Worm (Caenorhabditis elegans) whole organism, mixed stage, embryonic: ENCODE data around the gene rfp-1.
"Not testable (repeated sequence)": the region's sequence is repeated elsewhere in the genome, so short reads cannot be mapped to it uniquely, and the experiment has no call there.

ENCODE experiments used
- M03D4.4 ChIP-seq: sonication (generic microtip); optimal IDR thresholded peaks from 2 replicates; lab custom pipeline; 2017; ENCODE audit warnings: mild to moderate bottlenecking, missing genetic modification characterization, missing compliant biosample characterization
- bed-3 ChIP-seq: fragments of 200-800 bp; sonication (Bioruptor generic); optimal IDR thresholded peaks from 3 replicates; lab custom pipeline; 2018; ENCODE audit warnings: mild to moderate bottlenecking, missing genetic modification characterization, moderate library complexity, missing compliant biosample characterization
- ceh-43 ChIP-seq: fragments of 200-800 bp; sonication (Bioruptor generic); optimal IDR thresholded peaks from 2 replicates; lab custom pipeline; 2018; ENCODE audit warnings: mild to moderate bottlenecking, missing genetic modification characterization, moderate library complexity, missing compliant biosample characterization
- ceh-83 ChIP-seq: fragments of 200-800 bp; sonication (Bioruptor generic); optimal IDR thresholded peaks from 2 replicates; lab custom pipeline; 2018; ENCODE audit warnings: mild to moderate bottlenecking, missing genetic modification characterization, missing compliant biosample characterization
- ces-1 ChIP-seq: fragments of 150-350 bp; optimal IDR thresholded peaks from 2 replicates; lab custom pipeline; 2014; ENCODE audit warnings: missing biosample characterization, missing genetic modification reagents, missing genetic modification characterization
- cnd-1 ChIP-seq: fragments of 200-800 bp; sonication (Bioruptor generic); optimal IDR thresholded peaks from 2 replicates; lab custom pipeline; 2018; ENCODE audit warnings: mild to moderate bottlenecking, missing genetic modification characterization, missing compliant biosample characterization
- drap-1 ChIP-seq: fragments of 200-800 bp; sonication (Bioruptor generic); optimal IDR thresholded peaks from 3 replicates; lab custom pipeline; 2018; ENCODE audit warnings: mild to moderate bottlenecking, missing genetic modification characterization, missing compliant biosample characterization
- flh-1 ChIP-seq: fragments of 200-800 bp; sonication (Bioruptor generic); optimal IDR thresholded peaks from 2 replicates; lab custom pipeline; 2018; ENCODE audit warnings: mild to moderate bottlenecking, missing genetic modification characterization, moderate library complexity, missing compliant biosample characterization
- lin-13 ChIP-seq: fragments of 150-350 bp; optimal IDR thresholded peaks from 2 replicates; lab custom pipeline; 2014; ENCODE audit warnings: missing biosample characterization, missing genetic modification characterization
- lsy-2 ChIP-seq: fragments of 150-350 bp; optimal IDR thresholded peaks from 2 replicates; lab custom pipeline; 2014; ENCODE audit warnings: missing biosample characterization, missing genetic modification characterization
- mab-5 ChIP-seq: fragments of 150-350 bp; optimal IDR thresholded peaks from 2 replicates; lab custom pipeline; 2014; ENCODE audit warnings: missing biosample characterization, missing genetic modification characterization
- mep-1 ChIP-seq: fragments of 150-350 bp; optimal IDR thresholded peaks from 2 replicates; lab custom pipeline; 2017; ENCODE audit warnings: missing biosample characterization, missing genetic modification reagents, missing genetic modification characterization, inconsistent platforms
- mls-2 ChIP-seq: sonication (generic microtip); optimal IDR thresholded peaks from 2 replicates; lab custom pipeline; 2016; ENCODE audit warnings: mild to moderate bottlenecking, missing genetic modification characterization, moderate library complexity, missing compliant biosample characterization
- nhr-12 ChIP-seq: fragments of 150-350 bp; optimal IDR thresholded peaks from 2 replicates; lab custom pipeline; 2014; ENCODE audit warnings: missing biosample characterization, missing genetic modification characterization
- nhr-2 ChIP-seq: fragments of 150-350 bp; optimal IDR thresholded peaks from 2 replicates; lab custom pipeline; 2014; ENCODE audit warnings: missing biosample characterization, missing genetic modification characterization
- nhr-237 ChIP-seq: fragments of 150-350 bp; optimal IDR thresholded peaks from 2 replicates; lab custom pipeline; 2014; ENCODE audit warnings: missing biosample characterization, missing genetic modification characterization
- nhr-28 ChIP-seq: fragments of 150-350 bp; optimal IDR thresholded peaks from 2 replicates; lab custom pipeline; 2014; ENCODE audit warnings: missing biosample characterization, missing genetic modification characterization
- nhr-76 ChIP-seq: sonication (generic microtip); optimal IDR thresholded peaks from 2 replicates; lab custom pipeline; 2017; ENCODE audit warnings: missing biosample characterization, missing genetic modification characterization
- pha-4 ChIP-seq: fragments of 150-350 bp; optimal IDR thresholded peaks from 2 replicates; lab custom pipeline; 2018; ENCODE audit warnings: missing biosample characterization, missing genetic modification reagents, missing genetic modification characterization
- sem-2 ChIP-seq: fragments of 200-800 bp; sonication (Bioruptor generic); optimal IDR thresholded peaks from 2 replicates; lab custom pipeline; 2018; ENCODE audit warnings: mild to moderate bottlenecking, missing genetic modification characterization, missing compliant biosample characterization
- snpc-4 ChIP-seq: fragments of 150-350 bp; optimal IDR thresholded peaks from 2 replicates; lab custom pipeline; 2014; ENCODE audit warnings: missing biosample characterization, missing genetic modification characterization
- sptf-1 ChIP-seq: sonication (generic microtip); optimal IDR thresholded peaks from 2 replicates; lab custom pipeline; 2017; ENCODE audit warnings: mild to moderate bottlenecking, missing genetic modification characterization, moderate library complexity, missing compliant biosample characterization
- tbx-8 ChIP-seq: fragments of 200-800 bp; sonication (Bioruptor generic); optimal IDR thresholded peaks from 2 replicates; lab custom pipeline; 2018; ENCODE audit warnings: mild to moderate bottlenecking, missing genetic modification characterization, moderate library complexity, missing compliant biosample characterization
- unc-120 ChIP-seq: sonication (generic microtip); optimal IDR thresholded peaks from 2 replicates; lab custom pipeline; 2017; ENCODE audit warnings: missing genetic modification characterization, missing compliant biosample characterization; ENCODE audit not compliant: poor library complexity, severe bottlenecking
- unc-39 ChIP-seq: fragments of 150-350 bp; optimal IDR thresholded peaks from 2 replicates; lab custom pipeline; 2014; ENCODE audit warnings: missing biosample characterization, missing genetic modification characterization
- unc-62 ChIP-seq: fragments of 150-350 bp; optimal IDR thresholded peaks from 2 replicates; lab custom pipeline; 2014; ENCODE audit warnings: missing biosample characterization, missing genetic modification reagents, missing genetic modification characterization
- ztf-11 ChIP-seq: fragments of 150-350 bp; optimal IDR thresholded peaks from 2 replicates; lab custom pipeline; 2014; ENCODE audit warnings: missing biosample characterization, missing genetic modification characterization

rfp-1 gene

ce11 chrIII:8325574-8326513, 32.6 kb upstream of the rfp-1 start, which contains the start of gene ZC262.13:
ZC262.13 (plus strand) TSS chrIII:8326214.
- TF ChIP-seq ceh-83 (GFP tag; lab: Kevin White, UChicago) (no peak), ceh-43 (GFP tag; lab: Kevin White, UChicago) (no peak), drap-1 (GFP tag; lab: Kevin White, UChicago) (no peak), ces-1 (no peak), flh-1 (no peak), snpc-4 (tag; lab: Kevin White, UChicago) (no peak), mls-2 (tag; lab: Kevin White, UChicago) (no peak), tbx-8 (GFP tag; lab: Kevin White, UChicago) (no peak)

ce11 chrIII:8331211-8331610, 27.2 kb upstream of the rfp-1 start, which contains the start of gene iglr-2:
iglr-2 (minus strand) TSS chrIII:8331311.
- TF ChIP-seq ces-1 (no peak), nhr-12 (tag; lab: Kevin White, UChicago) (no peak), mab-5 (tag; lab: Kevin White, UChicago) (no peak), unc-62 (GFP tag; lab: Kevin White, UChicago) (no peak), nhr-28 (tag; lab: Kevin White, UChicago) (no peak), cnd-1 (no peak), mep-1 (tag; lab: Kevin White, UChicago) (no peak), lin-13 (no peak), unc-120 (no peak), nhr-76 (no peak), unc-39 (tag; lab: Kevin White, UChicago) (no peak), M03D4.4 (tag; lab: Kevin White, UChicago) (no peak), ztf-11 (tag; lab: Kevin White, UChicago) (no peak), nhr-237 (tag; lab: Kevin White, UChicago) (no peak), bed-3 (no peak)

ce11 chrIII:8331779-8332178, 26.6 kb upstream of the rfp-1 start, which contains the start of the genes mrps-18A and ZC262.2:
mrps-18A (minus strand) TSS chrIII:8331919.
ZC262.2 (plus strand) TSS chrIII:8332062.
- TF ChIP-seq lsy-2 (tag; lab: Kevin White, UChicago) (peak; percentile 95), ces-1 (peak; percentile 4), unc-39 (tag; lab: Kevin White, UChicago) (no peak)

- TF ChIP-seq bed-3: no peak
- no peak for TF ChIP-seq nhr-28 (tag; lab: Kevin White, UChicago)
- TF ChIP-seq M03D4.4 (tag; lab: Kevin White, UChicago): no peak
- TF ChIP-seq drap-1 (GFP tag; lab: Kevin White, UChicago): no peak
- TF ChIP-seq lin-13: no peak
- no peak for TF ChIP-seq nhr-2 (tag; lab: Kevin White, UChicago)
These were observed 24.0 kb upstream of the rfp-1 start, which contains the start of gene ZC262.4 for ce11 chrIII:8334432-8334831. ZC262.4 (minus strand) TSS chrIII:8334532.

- TF ChIP-seq pha-4 (tag; lab: Kevin White, UChicago); tbx-8 (GFP tag; lab: Kevin White, UChicago); sptf-1 (tag; lab: Kevin White, UChicago): not testable (repeated sequence)
These were observed 19.1 kb upstream of the rfp-1 start, which contains the start of gene clc-28 for ce11 chrIII:8339372-8339771. clc-28 (minus strand) TSS chrIII:8339472.

- not testable (repeated sequence) for TF ChIP-seq unc-39 (tag; lab: Kevin White, UChicago); nhr-28 (tag; lab: Kevin White, UChicago); sem-2
These were observed 14.1 kb upstream of the rfp-1 start, which contains the start of gene ZC262.7 for ce11 chrIII:8344283-8344682. ZC262.7 (minus strand) TSS chrIII:8344336.
